Fruit fly (Drosophila melanogaster) whole organism, pupa: ENCODE measurements around the gene CG2975.

Experiments used
- CG10348 ChIP-seq: fragments of 200-800 bp; sonication (Bioruptor generic); IDR thresholded peaks from 2 replicates; pipeline ENCODE4 v1.3.6; 2022; ENCODE audit warnings: missing biosample characterization, missing genetic modification characterization
- CG12605 ChIP-seq: fragments of 200-800 bp; sonication (Bioruptor generic); IDR thresholded peaks from 2 replicates; pipeline ENCODE4 v1.3.6; 2022; ENCODE audit warnings: missing biosample characterization, missing genetic modification characterization
- CG13204 ChIP-seq: fragments of 200-800 bp; sonication (Bioruptor generic); optimal IDR thresholded peaks from 2 replicates; lab custom pipeline; 2018; ENCODE audit warnings: missing biosample characterization, mild to moderate bottlenecking, missing genetic modification characterization, moderate library complexity
- CG14655 ChIP-seq: fragments of 200-800 bp; sonication (Bioruptor generic); optimal IDR thresholded peaks from 3 replicates; lab custom pipeline; 2017; ENCODE audit warnings: mild to moderate bottlenecking, missing biosample characterization, missing genetic modification reagents, missing genetic modification characterization
- CG15710 ChIP-seq: fragments of 200-800 bp; sonication (Bioruptor generic); optimal IDR thresholded peaks from 2 replicates; lab custom pipeline; 2018; ENCODE audit warnings: missing biosample characterization, mild to moderate bottlenecking, missing genetic modification characterization, moderate library complexity
- CG17806 ChIP-seq: fragments of 200-800 bp; sonication (Bioruptor generic); optimal IDR thresholded peaks from 2 replicates; lab custom pipeline; 2018; ENCODE audit warnings: missing biosample characterization, mild to moderate bottlenecking, missing genetic modification characterization, moderate library complexity
- CG32121 ChIP-seq: fragments of 200-800 bp; sonication (Bioruptor generic); IDR thresholded peaks from 2 replicates; pipeline ENCODE4 v1.3.6; 2022; ENCODE audit warnings: missing biosample characterization, missing genetic modification characterization
- CG34367 ChIP-seq: fragments of 200-800 bp; sonication (Bioruptor generic); optimal IDR thresholded peaks from 2 replicates; lab custom pipeline; 2018; ENCODE audit warnings: missing biosample characterization, mild to moderate bottlenecking, missing genetic modification characterization
- CG4496 ChIP-seq: fragments of 200-800 bp; sonication (Bioruptor generic); IDR thresholded peaks from 3 replicates; pipeline ENCODE4 v1.3.6; 2022; ENCODE audit warnings: missing biosample characterization, missing genetic modification characterization
- CG8159 ChIP-seq: fragments of 200-800 bp; sonication (Bioruptor generic); optimal IDR thresholded peaks from 3 replicates; lab custom pipeline; 2018; ENCODE audit warnings: missing biosample characterization, mild to moderate bottlenecking, missing genetic modification characterization, moderate library complexity
- CG8301 ChIP-seq: fragments of 200-800 bp; sonication (Bioruptor generic); optimal IDR thresholded peaks from 2 replicates; lab custom pipeline; 2018; ENCODE audit warnings: missing biosample characterization, mild to moderate bottlenecking, missing genetic modification characterization
- CG9948 ChIP-seq: fragments of 200-800 bp; sonication (Bioruptor generic); optimal IDR thresholded peaks from 2 replicates; lab custom pipeline; 2018; ENCODE audit warnings: missing biosample characterization, mild to moderate bottlenecking, missing genetic modification characterization, moderate library complexity
- D1 ChIP-seq: fragments of 200-800 bp; sonication (Bioruptor generic); optimal IDR thresholded peaks from 2 replicates; lab custom pipeline; 2018; ENCODE audit warnings: missing biosample characterization, mild to moderate bottlenecking, missing genetic modification characterization, moderate library complexity
- EcR ChIP-seq: fragments of 200-800 bp; sonication (Bioruptor generic); optimal IDR thresholded peaks from 3 replicates; lab custom pipeline; 2019; ENCODE audit warnings: missing biosample characterization, missing genetic modification characterization, mild to moderate bottlenecking, moderate library complexity, missing genetic modification reagents
- Ets98B ChIP-seq: fragments of 200-800 bp; sonication (Bioruptor generic); IDR thresholded peaks from 2 replicates; pipeline ENCODE4 v1.3.6; 2022; ENCODE audit warnings: missing biosample characterization, missing genetic modification characterization
- Pif1A ChIP-seq: fragments of 200-800 bp; sonication (Bioruptor generic); optimal IDR thresholded peaks from 3 replicates; lab custom pipeline; 2016; ENCODE audit warnings: missing biosample characterization, missing genetic modification characterization
- Pif1B ChIP-seq: fragments of 200-800 bp; sonication (Bioruptor generic); optimal IDR thresholded peaks from 3 replicates; lab custom pipeline; 2016; ENCODE audit warnings: missing biosample characterization, missing genetic modification characterization
- Snoo ChIP-seq: fragments of 200-800 bp; sonication (Bioruptor generic); optimal IDR thresholded peaks from 3 replicates; lab custom pipeline; 2017; ENCODE audit warnings: missing biosample characterization, mild to moderate bottlenecking, missing genetic modification characterization, inconsistent platforms
- fd96Ca ChIP-seq: fragments of 200-800 bp; sonication (Bioruptor generic); IDR thresholded peaks from 3 replicates; pipeline ENCODE4 v1.3.6; 2022; ENCODE audit warnings: missing biosample characterization, missing genetic modification characterization
- gl ChIP-seq: fragments of 200-800 bp; sonication (Bioruptor generic); optimal IDR thresholded peaks from 2 replicates; lab custom pipeline; 2018; ENCODE audit warnings: missing biosample characterization, mild to moderate bottlenecking, missing genetic modification characterization
- rn ChIP-seq: fragments of 200-800 bp; sonication (Bioruptor generic); IDR thresholded peaks from 2 replicates; pipeline ENCODE4 v1.3.6; 2022; ENCODE audit warnings: missing biosample characterization, missing genetic modification characterization

The CG2975 gene

DNA sequence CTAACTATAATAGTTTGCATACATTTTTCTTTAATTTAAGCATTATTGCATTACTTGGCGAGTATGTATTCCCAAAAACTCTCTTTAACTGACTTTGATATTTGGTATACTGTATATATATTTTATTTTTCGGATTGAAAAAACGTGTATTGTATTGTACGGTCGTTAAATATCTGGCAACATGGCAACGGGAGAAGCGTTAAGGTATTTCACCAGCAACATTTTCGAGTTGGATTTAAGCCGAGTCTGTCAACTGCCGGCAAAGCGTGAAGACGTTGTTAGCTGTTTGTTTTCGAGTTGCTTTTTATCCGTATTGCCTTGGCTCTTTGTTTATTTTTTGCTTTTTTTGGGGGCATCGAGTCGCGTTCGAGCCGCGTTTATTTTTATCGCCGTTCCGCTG, at the start of gene CG2975:
CG2975 (plus strand) TSS at position 275 of the 400 bp plus-strand sequence.
- TF ChIP-seq Pif1B (GFP tag; lab: Kevin White, UChicago) (no peak), CG8159 (no peak), D1 (no peak), CG12605 (GFP tag; lab: Robert Waterston, UW) (no peak), rn (no peak), CG13204 (GFP tag; lab: Kevin White, UChicago) (no peak), Snoo (tag; lab: Kevin White, UChicago) (no peak), CG32121 (no peak)
- TF ChIP-seq, all 21 proteins: peak for 0

DNA sequence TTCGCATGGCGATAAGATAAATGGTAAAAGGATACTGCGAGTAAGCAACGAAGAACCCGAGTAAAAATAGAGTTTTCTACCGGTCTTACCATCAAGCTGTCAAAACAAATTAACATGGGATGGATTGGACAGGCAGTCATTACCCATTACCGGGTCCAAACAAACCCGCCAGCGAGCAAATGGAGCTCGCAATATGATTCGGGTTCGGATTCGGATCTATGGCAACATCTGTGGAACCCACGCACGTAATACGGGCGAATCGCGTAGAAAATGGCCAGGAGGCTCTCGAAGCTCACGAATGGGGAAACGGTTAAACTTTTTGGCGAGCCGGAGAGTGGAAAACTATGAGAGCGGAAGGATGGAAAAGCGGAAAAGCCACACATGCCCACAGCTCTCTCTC, 42.7 kb upstream of the CG2975 start:
- no peak for TF ChIP-seq CG8301 (tag; lab: Kevin White, UChicago)

DNA sequence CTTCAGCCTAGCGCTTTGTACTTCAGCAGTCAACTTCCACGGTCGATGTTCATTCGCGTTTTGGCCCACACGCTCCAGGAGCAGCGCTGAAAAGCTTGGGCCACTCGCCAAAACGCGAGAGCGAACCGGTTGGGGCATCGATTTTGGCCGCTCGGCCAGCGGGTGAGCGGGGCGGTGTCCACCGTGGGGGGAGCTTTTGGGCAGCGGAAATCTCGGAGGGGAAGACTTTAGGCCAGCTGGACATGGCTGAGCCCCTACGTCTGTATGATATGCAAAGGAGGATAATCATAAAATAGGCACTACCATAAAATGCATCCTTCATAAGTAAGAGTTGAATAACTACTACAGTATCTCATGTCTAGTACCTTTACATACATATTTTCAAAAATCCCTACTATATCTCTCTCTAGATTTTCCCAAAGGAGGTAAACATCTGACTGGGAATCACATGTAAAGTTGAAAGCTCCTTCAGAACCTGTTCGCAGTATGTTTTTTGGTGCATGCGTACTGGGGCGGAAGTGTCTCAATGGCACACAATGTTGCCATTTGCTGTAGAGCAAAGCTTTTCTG, 39.9 kb upstream of the CG2975 start, which contains the start of gene Syt1:
Syt1 (minus strand) TSS at position 71 of the 570 bp plus-strand sequence.
- TF ChIP-seq Pif1A (GFP tag; lab: Kevin White, UChicago) (peak; percentile 0), rn (no peak), CG14655 (GFP tag; lab: Kevin White, UChicago) (no peak), gl (tag; lab: Kevin White, UChicago) (no peak), fd96Ca (GFP tag; lab: Robert Waterston, UW) (no peak), CG34367 (no peak), CG12605 (GFP tag; lab: Robert Waterston, UW) (no peak), CG15710 (no peak), CG8159 (no peak), Snoo (tag; lab: Kevin White, UChicago) (no peak), Ets98B (GFP tag; lab: Robert Waterston, UW) (no peak), CG17806 (tag; lab: Kevin White, UChicago) (no peak), EcR (GFP tag; lab: Kevin White, UChicago) (no peak), Pif1B (GFP tag; lab: Kevin White, UChicago) (no peak), CG4496 (GFP tag; lab: Robert Waterston, UW) (0 out of 3 replicates have a peak, but pooled peaks have one; percentile 9), CG10348 (GFP tag; lab: Robert Waterston, UW) (no peak), CG13204 (GFP tag; lab: Kevin White, UChicago) (no peak)

- TF ChIP-seq CG4496 (GFP tag; lab: Robert Waterston, UW) (no peak), rn (no peak), CG8159 (no peak), D1 (no peak), CG13204 (GFP tag; lab: Kevin White, UChicago) (no peak), CG9948 (tag; lab: Kevin White, UChicago) (no peak)
Observed at dm6 chr2L:2800956-2801776, 38.8 kb upstream of the CG2975 start.

dm6 chr2L:2802527-2802926, 37.4 kb upstream of the CG2975 start:
- TF ChIP-seq EcR (GFP tag; lab: Kevin White, UChicago) (peak; percentile 27), CG14655 (GFP tag; lab: Kevin White, UChicago) (peak; percentile 64), CG15710 (peak; percentile 35), Pif1A (GFP tag; lab: Kevin White, UChicago) (peak; percentile 39), CG8301 (tag; lab: Kevin White, UChicago) (peak; percentile 46), CG32121 (no peak), D1 (no peak), CG12605 (GFP tag; lab: Robert Waterston, UW) (peak; percentile 68; the same call in 1 of the 2 replicates), Snoo (tag; lab: Kevin White, UChicago) (peak; percentile 25), fd96Ca (GFP tag; lab: Robert Waterston, UW) (peak; percentile 46; the same call in 1 of the 3 replicates), CG10348 (GFP tag; lab: Robert Waterston, UW) (no peak), gl (tag; lab: Kevin White, UChicago) (peak; percentile 87), CG4496 (GFP tag; lab: Robert Waterston, UW) (peak; percentile 45; the same call in 1 of the 3 replicates), Pif1B (GFP tag; lab: Kevin White, UChicago) (peak; percentile 24), Ets98B (GFP tag; lab: Robert Waterston, UW) (peak; percentile 51; the same call in 1 of the 2 replicates), CG13204 (GFP tag; lab: Kevin White, UChicago) (peak; percentile 79), rn (no peak), CG17806 (tag; lab: Kevin White, UChicago) (peak; percentile 28), CG34367 (peak; percentile 46), CG8159 (peak; percentile 36), CG9948 (tag; lab: Kevin White, UChicago) (no peak)
- TF ChIP-seq, all 21 proteins: peak for 16

dm6 chr2L:2804634-2805311, 35.2 kb upstream of the CG2975 start, which contains the start of gene daw:
Gene daw (plus strand): TSS chr2L:2805261.
- TF ChIP-seq CG8301 (tag; lab: Kevin White, UChicago) (peak; percentile 42), CG34367 (peak; percentile 41), CG9948 (tag; lab: Kevin White, UChicago) (no peak), D1 (no peak), rn (no peak), CG12605 (GFP tag; lab: Robert Waterston, UW) (peak; percentile 61), fd96Ca (GFP tag; lab: Robert Waterston, UW) (no peak), Pif1B (GFP tag; lab: Kevin White, UChicago) (peak; percentile 79), gl (tag; lab: Kevin White, UChicago) (peak; percentile 88), CG32121 (0 out of 2 replicates have a peak, but pooled peaks have one; percentile 26), CG4496 (GFP tag; lab: Robert Waterston, UW) (peak; percentile 85), CG8159 (peak; percentile 27), EcR (GFP tag; lab: Kevin White, UChicago) (peak; percentile 27), Ets98B (GFP tag; lab: Robert Waterston, UW) (peak; percentile 72), CG15710 (no peak), CG13204 (GFP tag; lab: Kevin White, UChicago) (peak; percentile 99), CG10348 (GFP tag; lab: Robert Waterston, UW) (no peak), CG14655 (GFP tag; lab: Kevin White, UChicago) (peak; percentile 55), Pif1A (GFP tag; lab: Kevin White, UChicago) (peak; percentile 77), Snoo (tag; lab: Kevin White, UChicago) (peak; percentile 49), CG17806 (tag; lab: Kevin White, UChicago) (peak; percentile 10)
